Worm (Caenorhabditis elegans) whole organism, mixed stage, embryonic: ENCODE results near the gene hpl-2.
A peak's percentile ranks its signal among the peaks of the same experiment; 100 is the strongest.
"Not testable (repeated sequence)": the region's sequence is repeated elsewhere in the genome, so short reads cannot be mapped to it uniquely, and the experiment has no call there.

Experiments
- M03D4.4 ChIP-seq: sonication (generic microtip); optimal IDR thresholded peaks from 2 replicates; lab custom pipeline; 2017; ENCODE audit warnings: mild to moderate bottlenecking, missing genetic modification characterization, missing compliant biosample characterization
- bed-3 ChIP-seq: fragments of 200-800 bp; sonication (Bioruptor generic); optimal IDR thresholded peaks from 3 replicates; lab custom pipeline; 2018; ENCODE audit warnings: mild to moderate bottlenecking, missing genetic modification characterization, moderate library complexity, missing compliant biosample characterization
- blmp-1 ChIP-seq: fragments of 150-350 bp; optimal IDR thresholded peaks from 2 replicates; lab custom pipeline; 2014; ENCODE audit warnings: missing biosample characterization, missing genetic modification characterization
- ceh-39 ChIP-seq: fragments of 150-350 bp; optimal IDR thresholded peaks from 2 replicates; lab custom pipeline; 2014; ENCODE audit warnings: missing biosample characterization, missing genetic modification characterization
- ceh-43 ChIP-seq: fragments of 200-800 bp; sonication (Bioruptor generic); optimal IDR thresholded peaks from 2 replicates; lab custom pipeline; 2018; ENCODE audit warnings: mild to moderate bottlenecking, missing genetic modification characterization, moderate library complexity, missing compliant biosample characterization
- ceh-83 ChIP-seq: fragments of 200-800 bp; sonication (Bioruptor generic); optimal IDR thresholded peaks from 2 replicates; lab custom pipeline; 2018; ENCODE audit warnings: mild to moderate bottlenecking, missing genetic modification characterization, missing compliant biosample characterization
- ces-1 ChIP-seq: fragments of 150-350 bp; optimal IDR thresholded peaks from 2 replicates; lab custom pipeline; 2014; ENCODE audit warnings: missing biosample characterization, missing genetic modification reagents, missing genetic modification characterization
- cnd-1 ChIP-seq: fragments of 200-800 bp; sonication (Bioruptor generic); optimal IDR thresholded peaks from 2 replicates; lab custom pipeline; 2018; ENCODE audit warnings: mild to moderate bottlenecking, missing genetic modification characterization, missing compliant biosample characterization
- drap-1 ChIP-seq: fragments of 200-800 bp; sonication (Bioruptor generic); optimal IDR thresholded peaks from 3 replicates; lab custom pipeline; 2018; ENCODE audit warnings: mild to moderate bottlenecking, missing genetic modification characterization, missing compliant biosample characterization
- elt-1 ChIP-seq: sonication (generic microtip); optimal IDR thresholded peaks from 2 replicates; lab custom pipeline; 2017; ENCODE audit warnings: missing genetic modification characterization, mild to moderate bottlenecking, missing compliant biosample characterization, antibody characterized with exemption, moderate library complexity, borderline replicate concordance; ENCODE audit not compliant: insufficient read depth
- elt-3 ChIP-seq: fragments of 150-350 bp; optimal IDR thresholded peaks from 2 replicates; lab custom pipeline; 2014; ENCODE audit warnings: missing biosample characterization, missing genetic modification characterization
- flh-1 ChIP-seq: fragments of 200-800 bp; sonication (Bioruptor generic); optimal IDR thresholded peaks from 2 replicates; lab custom pipeline; 2018; ENCODE audit warnings: mild to moderate bottlenecking, missing genetic modification characterization, moderate library complexity, missing compliant biosample characterization
- ham-2 ChIP-seq: fragments of 200-800 bp; sonication (Bioruptor generic); optimal IDR thresholded peaks from 2 replicates; lab custom pipeline; 2018; ENCODE audit warnings: mild to moderate bottlenecking, missing genetic modification characterization, missing compliant biosample characterization
- hlh-1 ChIP-seq: fragments of 150-350 bp; optimal IDR thresholded peaks from 2 replicates; lab custom pipeline; 2014; ENCODE audit warnings: missing biosample characterization, missing genetic modification reagents, missing genetic modification characterization
- lin-13 ChIP-seq: fragments of 150-350 bp; optimal IDR thresholded peaks from 2 replicates; lab custom pipeline; 2014; ENCODE audit warnings: missing biosample characterization, missing genetic modification characterization
- lin-32 ChIP-seq: fragments of 200-800 bp; sonication (Bioruptor generic); optimal IDR thresholded peaks from 2 replicates; lab custom pipeline; 2018; ENCODE audit warnings: mild to moderate bottlenecking, missing genetic modification characterization, missing compliant biosample characterization
- lsy-2 ChIP-seq: fragments of 150-350 bp; optimal IDR thresholded peaks from 2 replicates; lab custom pipeline; 2014; ENCODE audit warnings: missing biosample characterization, missing genetic modification characterization
- mab-5 ChIP-seq: fragments of 150-350 bp; optimal IDR thresholded peaks from 2 replicates; lab custom pipeline; 2014; ENCODE audit warnings: missing biosample characterization, missing genetic modification characterization
- mep-1 ChIP-seq: fragments of 150-350 bp; optimal IDR thresholded peaks from 2 replicates; lab custom pipeline; 2017; ENCODE audit warnings: missing biosample characterization, missing genetic modification reagents, missing genetic modification characterization, inconsistent platforms
- mls-2 ChIP-seq: sonication (generic microtip); optimal IDR thresholded peaks from 2 replicates; lab custom pipeline; 2016; ENCODE audit warnings: mild to moderate bottlenecking, missing genetic modification characterization, moderate library complexity, missing compliant biosample characterization
- nhr-12 ChIP-seq: fragments of 150-350 bp; optimal IDR thresholded peaks from 2 replicates; lab custom pipeline; 2014; ENCODE audit warnings: missing biosample characterization, missing genetic modification characterization
- nhr-2 ChIP-seq: fragments of 150-350 bp; optimal IDR thresholded peaks from 2 replicates; lab custom pipeline; 2014; ENCODE audit warnings: missing biosample characterization, missing genetic modification characterization
- nhr-237 ChIP-seq: fragments of 150-350 bp; optimal IDR thresholded peaks from 2 replicates; lab custom pipeline; 2014; ENCODE audit warnings: missing biosample characterization, missing genetic modification characterization
- nhr-28 ChIP-seq: fragments of 150-350 bp; optimal IDR thresholded peaks from 2 replicates; lab custom pipeline; 2014; ENCODE audit warnings: missing biosample characterization, missing genetic modification characterization
- nhr-76 ChIP-seq: sonication (generic microtip); optimal IDR thresholded peaks from 2 replicates; lab custom pipeline; 2017; ENCODE audit warnings: missing biosample characterization, missing genetic modification characterization
- pha-4 ChIP-seq: fragments of 150-350 bp; optimal IDR thresholded peaks from 2 replicates; lab custom pipeline; 2018; ENCODE audit warnings: missing biosample characterization, missing genetic modification reagents, missing genetic modification characterization
- sem-2 ChIP-seq: fragments of 200-800 bp; sonication (Bioruptor generic); optimal IDR thresholded peaks from 2 replicates; lab custom pipeline; 2018; ENCODE audit warnings: mild to moderate bottlenecking, missing genetic modification characterization, missing compliant biosample characterization
- snpc-4 ChIP-seq: fragments of 150-350 bp; optimal IDR thresholded peaks from 2 replicates; lab custom pipeline; 2014; ENCODE audit warnings: missing biosample characterization, missing genetic modification characterization
- sptf-1 ChIP-seq: sonication (generic microtip); optimal IDR thresholded peaks from 2 replicates; lab custom pipeline; 2017; ENCODE audit warnings: mild to moderate bottlenecking, missing genetic modification characterization, moderate library complexity, missing compliant biosample characterization
- tbx-8 ChIP-seq: fragments of 200-800 bp; sonication (Bioruptor generic); optimal IDR thresholded peaks from 2 replicates; lab custom pipeline; 2018; ENCODE audit warnings: mild to moderate bottlenecking, missing genetic modification characterization, moderate library complexity, missing compliant biosample characterization
- unc-120 ChIP-seq: sonication (generic microtip); optimal IDR thresholded peaks from 2 replicates; lab custom pipeline; 2017; ENCODE audit warnings: missing genetic modification characterization, missing compliant biosample characterization; ENCODE audit not compliant: poor library complexity, severe bottlenecking
- unc-39 ChIP-seq: fragments of 150-350 bp; optimal IDR thresholded peaks from 2 replicates; lab custom pipeline; 2014; ENCODE audit warnings: missing biosample characterization, missing genetic modification characterization
- unc-62 ChIP-seq: fragments of 150-350 bp; optimal IDR thresholded peaks from 2 replicates; lab custom pipeline; 2014; ENCODE audit warnings: missing biosample characterization, missing genetic modification reagents, missing genetic modification characterization
- zip-8 ChIP-seq: fragments of 150-350 bp; optimal IDR thresholded peaks from 2 replicates; lab custom pipeline; 2014; ENCODE audit warnings: missing biosample characterization, missing genetic modification characterization
- ztf-11 ChIP-seq: fragments of 150-350 bp; optimal IDR thresholded peaks from 2 replicates; lab custom pipeline; 2014; ENCODE audit warnings: missing biosample characterization, missing genetic modification characterization

hpl-2 gene

ce11 chrIII:10758422-10758821 is 3.1 kb upstream of the hpl-2 start, which contains the start of gene K01G5.10:
TSS of gene K01G5.10 (minus strand) at chrIII:10758522.
- no peak for TF ChIP-seq hlh-1 (tag; lab: Kevin White, UChicago)
- no peak for TF ChIP-seq lin-32
- TF ChIP-seq lin-13 (tag; lab: Kevin White, UChicago) = no peak
- TF ChIP-seq nhr-12 (tag; lab: Kevin White, UChicago) = no peak
- no peak for TF ChIP-seq sem-2 (GFP tag; lab: Kevin White, UChicago)
- no peak for TF ChIP-seq mep-1 (tag; lab: Kevin White, UChicago)
- TF ChIP-seq mls-2 (tag; lab: Kevin White, UChicago) = no peak
- no peak for TF ChIP-seq cnd-1 (tag; lab: Kevin White, UChicago)

ce11 chrIII:10757540-10757939 is 2.2 kb upstream of the hpl-2 start, which contains the start of gene rnf-113:
TSS of gene rnf-113 (minus strand) at chrIII:10757640.
- TF ChIP-seq unc-39 (no peak), nhr-28 (tag; lab: Kevin White, UChicago) (no peak), nhr-2 (tag; lab: Kevin White, UChicago) (no peak), cnd-1 (tag; lab: Kevin White, UChicago) (no peak), zip-8 (tag; lab: Kevin White, UChicago) (no peak), mab-5 (no peak), ces-1 (GFP tag; lab: Kevin White, UChicago) (no peak), hlh-1 (tag; lab: Kevin White, UChicago) (no peak), nhr-12 (tag; lab: Kevin White, UChicago) (no peak), mep-1 (tag; lab: Kevin White, UChicago) (no peak), ceh-39 (no peak), M03D4.4 (tag; lab: Kevin White, UChicago) (no peak), lin-13 (tag; lab: Kevin White, UChicago) (no peak), sptf-1 (tag; lab: Kevin White, UChicago) (no peak)

ce11 chrIII:10754379-10754778 is 951 bp downstream of the hpl-2 start:
- TF ChIP-seq bed-3 (no peak), ztf-11 (tag; lab: Kevin White, UChicago) (no peak), drap-1 (GFP tag; lab: Kevin White, UChicago) (no peak), mab-5 (no peak), sptf-1 (tag; lab: Kevin White, UChicago) (no peak), ceh-39 (no peak), tbx-8 (GFP tag; lab: Kevin White, UChicago) (no peak), zip-8 (tag; lab: Kevin White, UChicago) (no peak), nhr-237 (tag; lab: Kevin White, UChicago) (no peak)

ce11 chrIII:10750043-10750442 is 5.3 kb downstream of the hpl-2 start, which contains the start of gene enu-3.6:
TSS of gene enu-3.6 (plus strand) at chrIII:10750434.
- TF ChIP-seq unc-120 (tag; lab: Kevin White, UChicago); lin-32; nhr-237 (tag; lab: Kevin White, UChicago): not testable (repeated sequence)
- TF ChIP-seq, all 35 proteins: peak for 0; not testable (repeated sequence) for 35

- TF ChIP-seq sptf-1 (tag; lab: Kevin White, UChicago) = peak; percentile 56
- no peak for TF ChIP-seq drap-1 (GFP tag; lab: Kevin White, UChicago)
- TF ChIP-seq mep-1 (tag; lab: Kevin White, UChicago) = peak; percentile 96
- no peak for TF ChIP-seq mls-2 (tag; lab: Kevin White, UChicago)
- no peak for TF ChIP-seq snpc-4 (tag; lab: Kevin White, UChicago)
- no peak for TF ChIP-seq sem-2 (GFP tag; lab: Kevin White, UChicago)
- TF ChIP-seq elt-1 = no peak
- no peak for TF ChIP-seq bed-3
- no peak for TF ChIP-seq nhr-76 (tag; lab: Kevin White, UChicago)
- TF ChIP-seq nhr-28 (tag; lab: Kevin White, UChicago) = no peak
- TF ChIP-seq unc-39 = no peak
- no peak for TF ChIP-seq cnd-1 (tag; lab: Kevin White, UChicago)
- peak; percentile 23 for TF ChIP-seq ces-1 (GFP tag; lab: Kevin White, UChicago)
- TF ChIP-seq elt-3 (tag; lab: Kevin White, UChicago) = no peak
- TF ChIP-seq hlh-1 (tag; lab: Kevin White, UChicago) = no peak
- TF ChIP-seq ceh-39 = peak; percentile 80
- no peak for TF ChIP-seq zip-8 (tag; lab: Kevin White, UChicago)
- no peak for TF ChIP-seq nhr-12 (tag; lab: Kevin White, UChicago)
- peak; percentile 64 for TF ChIP-seq pha-4 (tag; lab: Kevin White, UChicago)
- TF ChIP-seq ceh-43 (GFP tag; lab: Kevin White, UChicago) = no peak
- TF ChIP-seq nhr-2 (tag; lab: Kevin White, UChicago) = no peak
- TF ChIP-seq unc-62 (GFP tag; lab: Kevin White, UChicago) = no peak
- TF ChIP-seq lin-13 (tag; lab: Kevin White, UChicago) = peak; percentile 32
- peak; percentile 45 for TF ChIP-seq nhr-237 (tag; lab: Kevin White, UChicago)
- no peak for TF ChIP-seq tbx-8 (GFP tag; lab: Kevin White, UChicago)
- TF ChIP-seq M03D4.4 (tag; lab: Kevin White, UChicago) = peak; percentile 10
- peak; percentile 55 for TF ChIP-seq lsy-2 (tag; lab: Kevin White, UChicago)
- TF ChIP-seq ztf-11 (tag; lab: Kevin White, UChicago) = no peak
- TF ChIP-seq unc-120 (tag; lab: Kevin White, UChicago) = peak; percentile 64
- no peak for TF ChIP-seq flh-1 (GFP tag; lab: Kevin White, UChicago)
- peak; percentile 13 for TF ChIP-seq ceh-83 (GFP tag; lab: Kevin White, UChicago)
- TF ChIP-seq ham-2 = no peak
- TF ChIP-seq blmp-1 (tag; lab: Kevin White, UChicago) = no peak
- TF ChIP-seq lin-32 = no peak
- no peak for TF ChIP-seq mab-5
Observed at ce11 chrIII:10747620-10748479, 7.5 kb downstream of the hpl-2 start, which contains the start of the genes ran-1 and dkc-1. TSS of gene ran-1 (minus strand) at chrIII:10747728. TSS of gene dkc-1 (plus strand) at chrIII:10748429.
